Fruit fly (Drosophila melanogaster) whole organism: ENCODE measurements around the gene Mettl14.

Experiments used
- CG8478 ChIP-seq: fragments of >200 bp; optimal IDR thresholded peaks from 2 replicates; lab custom pipeline; 2018; ENCODE audit warnings: inconsistent platforms
- Dll ChIP-seq: fragments of >200 bp; optimal IDR thresholded peaks from 2 replicates; lab custom pipeline; 2017
- pan ChIP-seq: fragments of >200 bp; optimal IDR thresholded peaks from 2 replicates; lab custom pipeline; 2017
- psq ChIP-seq: fragments of >200 bp; optimal IDR thresholded peaks from 2 replicates; lab custom pipeline; 2017

DNA sequence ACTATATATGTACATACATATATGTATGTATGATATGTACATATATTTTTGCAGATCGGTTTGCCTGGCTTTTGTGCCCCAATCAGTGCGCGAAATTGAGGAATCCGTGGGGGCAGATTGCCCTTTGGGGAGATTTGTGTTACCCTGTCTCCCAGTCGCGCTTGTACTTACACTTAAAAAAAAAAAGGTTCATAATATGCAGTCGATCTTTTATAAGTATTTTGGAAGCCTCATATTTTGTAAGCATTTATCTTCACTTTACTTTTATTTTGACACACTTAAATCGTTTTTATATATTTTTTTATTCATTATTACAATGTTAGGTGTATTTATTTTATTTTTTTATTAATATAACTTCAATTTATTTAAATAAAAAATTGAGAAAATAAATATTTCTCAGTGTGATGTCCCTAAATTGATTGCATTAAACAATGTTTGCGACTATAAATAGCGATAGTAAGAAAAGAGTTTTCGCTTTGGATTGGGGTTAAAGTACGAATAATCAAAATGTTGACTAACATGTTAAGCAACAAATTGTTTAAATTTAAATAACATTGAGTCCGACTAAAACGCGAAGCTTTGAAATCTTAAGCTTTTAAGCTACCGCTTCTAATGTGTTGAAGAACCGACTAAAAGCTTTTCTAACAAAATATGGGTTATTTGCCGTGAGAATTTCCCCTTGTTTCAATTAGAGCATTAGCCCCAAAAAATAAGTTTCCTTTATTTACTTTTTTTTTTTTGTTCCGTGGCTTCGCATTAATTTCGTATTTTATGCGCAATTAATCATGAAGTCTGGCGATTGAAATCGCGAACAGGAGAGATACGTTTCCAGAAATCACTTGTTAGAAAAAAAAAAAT lies 18.4 kb downstream of the Mettl14 start:
- TF ChIP-seq CG8478 (lab: Kevin White, UChicago) (no peak), Dll (lab: Kevin White, UChicago) (no peak), psq (lab: Kevin White, UChicago) (no peak), pan (lab: Kevin White, UChicago) (no peak)
